Worm (Caenorhabditis elegans): Measurements from ENCODE around the gene fbxa-150.
"Not testable (repeated sequence)": the region's sequence is repeated elsewhere in the genome, so short reads cannot be mapped to it uniquely, and the experiment has no call there.

DNA sequence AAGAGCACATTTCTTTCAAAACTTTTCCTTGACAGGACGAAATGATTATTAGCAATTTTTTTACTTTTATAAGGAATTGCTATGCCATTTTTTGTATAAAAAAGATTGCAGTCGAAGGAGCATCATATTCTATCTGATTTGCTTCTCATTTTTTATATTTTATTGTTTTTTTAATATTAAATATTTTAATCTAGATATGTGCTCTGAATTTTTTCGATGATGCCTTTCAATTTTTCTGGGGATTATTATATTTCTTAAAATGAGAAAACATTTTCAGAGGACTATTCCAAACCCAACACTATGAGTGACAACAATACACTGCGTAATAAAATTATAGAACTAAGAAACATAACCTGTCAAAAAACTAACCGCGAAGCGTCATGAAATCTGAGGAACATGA is 46.6 kb downstream of the fbxa-150 start, which contains the start of gene F26F2.4:
- TF ChIP-seq tbx-2, elt-3 (tag; optimal IDR thresholded peaks at IDR 0.05): not testable (repeated sequence)
